Fruit fly (Drosophila melanogaster) Kc167 (cell line): ENCODE results near the gene CG6398.

Experiments used
- Myc ChIP-seq: fragments of >200 bp; optimal IDR thresholded peaks from 2 replicates; lab custom pipeline; 2017; ENCODE audit warnings: missing external identifiers
- Sin3A ChIP-seq: fragments of >200 bp; optimal IDR thresholded peaks from 2 replicates; lab custom pipeline; 2018; ENCODE audit warnings: missing external identifiers
- h ChIP-seq: fragments of >200 bp; optimal IDR thresholded peaks from 3 replicates; lab custom pipeline; 2018; ENCODE audit warnings: missing external identifiers
- insv ChIP-seq: fragments of >200 bp; optimal IDR thresholded peaks from 3 replicates; lab custom pipeline; 2018; ENCODE audit warnings: missing external identifiers
- psq ChIP-seq: fragments of >200 bp; optimal IDR thresholded peaks from 2 replicates; lab custom pipeline; 2017; ENCODE audit warnings: missing external identifiers
- ttk ChIP-seq: sonication (Bioruptor generic); optimal IDR thresholded peaks from 2 replicates; lab custom pipeline; 2017; ENCODE audit warnings: missing external identifiers

The CG6398 gene

dm6 chrX:17833986-17834385 is 3.4 kb downstream of the CG6398 start:
- TF ChIP-seq h (lab: Kevin White, UChicago) (no peak), ttk (no peak), Myc (lab: Kevin White, UChicago) (no peak), insv (lab: Kevin White, UChicago) (no peak), Sin3A (no peak), psq (lab: Kevin White, UChicago) (no peak)

DNA sequence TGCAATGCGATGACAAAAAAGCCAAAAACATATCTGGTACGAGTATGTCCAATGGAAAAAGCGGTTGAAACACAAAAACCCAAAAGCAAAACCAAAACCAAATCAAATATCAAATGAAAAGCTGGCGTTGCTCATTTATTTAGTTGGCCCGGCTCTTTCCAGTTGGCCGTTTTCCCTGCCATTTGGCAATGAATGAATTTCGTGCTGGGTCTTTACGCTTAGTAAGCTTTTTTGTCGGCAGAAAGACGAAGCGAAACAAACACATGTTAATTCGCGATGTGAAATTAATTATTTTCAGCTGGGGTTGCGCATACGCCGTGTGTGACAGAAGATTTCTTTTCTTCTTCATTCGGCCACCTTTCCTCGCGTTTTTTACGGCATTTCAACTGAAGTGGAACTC is 4.1 kb downstream of the CG6398 start:
- TF ChIP-seq insv (lab: Kevin White, UChicago) (no peak), ttk (no peak), h (lab: Kevin White, UChicago) (no peak)

DNA sequence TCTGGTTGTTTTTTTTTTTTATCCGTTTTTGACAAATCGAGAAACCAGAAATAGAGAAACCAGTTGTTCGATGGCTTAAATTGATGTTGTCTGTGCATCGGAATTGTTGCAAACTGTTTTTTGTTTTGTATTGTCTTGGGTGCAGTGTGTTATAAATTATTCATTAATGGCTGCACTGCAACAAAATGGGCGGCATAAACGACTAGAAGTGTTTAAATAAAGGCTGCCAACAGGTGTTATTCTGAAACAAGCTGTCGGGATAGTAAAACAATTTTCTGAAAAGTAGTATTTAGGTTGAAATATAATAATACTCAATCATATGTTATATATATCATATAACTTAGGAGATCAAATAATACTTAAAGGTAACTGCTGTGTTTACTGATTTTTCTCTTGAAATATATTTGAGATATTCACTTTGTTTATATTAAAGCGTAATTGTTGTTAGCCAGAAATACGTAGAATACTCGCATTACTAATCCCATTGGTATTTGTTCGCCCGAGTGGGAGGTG is 5.8 kb downstream of the CG6398 start:
- TF ChIP-seq Myc (lab: Kevin White, UChicago) (no peak), psq (lab: Kevin White, UChicago) (no peak), h (lab: Kevin White, UChicago) (no peak), ttk (no peak), insv (lab: Kevin White, UChicago) (no peak), Sin3A (no peak)

DNA sequence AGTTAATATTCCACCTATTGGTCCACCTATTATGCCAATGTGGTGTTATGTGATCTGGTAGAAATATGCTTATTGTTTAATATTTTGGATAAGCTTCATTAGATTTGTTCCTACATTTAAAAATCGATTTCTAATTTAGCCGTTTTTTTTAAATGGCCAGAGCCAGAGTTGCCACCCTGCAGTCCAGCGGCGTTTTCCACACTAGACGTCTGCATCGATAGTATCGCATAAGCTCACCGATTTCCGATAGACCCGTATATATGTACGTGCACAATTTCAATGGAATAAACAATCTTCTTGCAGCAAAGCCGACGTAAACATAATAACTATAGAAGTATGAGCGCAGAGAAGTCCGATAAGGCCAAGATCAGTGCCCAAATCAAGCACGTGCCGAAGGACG is 11.3 kb downstream of the CG6398 start, which contains the start of gene Taf9:
Gene Taf9 (plus strand): TSS at position 239 of the 400 bp plus-strand sequence.
- TF ChIP-seq psq (lab: Kevin White, UChicago) (no peak), h (lab: Kevin White, UChicago) (no peak), Myc (lab: Kevin White, UChicago) (no peak), ttk (no peak), insv (lab: Kevin White, UChicago) (no peak), Sin3A (no peak)

dm6 chrX:17844623-17845022 is 14.0 kb downstream of the CG6398 start, which contains the start of the genes CG8142 and Ucp4A:
TSS of gene CG8142 (minus strand) at chrX:17844704.
TSS of gene Ucp4A (plus strand) at chrX:17844949.
- TF ChIP-seq Myc (lab: Kevin White, UChicago) (no peak), psq (lab: Kevin White, UChicago) (no peak), Sin3A (no peak), ttk (no peak), h (lab: Kevin White, UChicago) (no peak), insv (lab: Kevin White, UChicago) (no peak)

- TF ChIP-seq Sin3A = no peak
- no peak for TF ChIP-seq ttk
Measured at dm6 chrX:17845820-17846379, 15.3 kb downstream of the CG6398 start.

DNA sequence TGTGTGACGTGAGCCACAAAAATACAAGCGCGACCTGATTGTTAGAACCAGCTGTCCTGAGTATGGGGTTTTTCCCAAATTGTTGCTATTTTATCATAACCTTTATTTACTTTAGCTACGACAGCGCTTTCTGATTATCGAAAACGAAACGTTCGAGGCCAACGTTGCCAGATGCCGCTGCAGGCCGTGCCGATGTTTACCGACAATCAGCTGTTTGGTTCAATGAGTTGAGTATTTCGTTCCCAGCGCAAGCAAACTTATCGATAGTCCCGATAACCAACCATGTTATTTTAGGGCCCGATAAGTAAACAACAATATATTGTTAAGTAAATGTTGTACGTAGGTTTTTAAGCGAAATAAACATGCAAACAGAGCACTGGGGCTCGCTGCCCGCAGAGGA is 19.6 kb downstream of the CG6398 start, which contains the start of the genes CG15814 and Spt7:
Gene CG15814 (minus strand): TSS at position 164 of the 400 bp plus-strand sequence.
Gene Spt7 (plus strand): TSS at position 282 of the 400 bp plus-strand sequence.
- TF ChIP-seq ttk (no peak), psq (lab: Kevin White, UChicago) (no peak), h (lab: Kevin White, UChicago) (peak; percentile 22), Sin3A (no peak)

DNA sequence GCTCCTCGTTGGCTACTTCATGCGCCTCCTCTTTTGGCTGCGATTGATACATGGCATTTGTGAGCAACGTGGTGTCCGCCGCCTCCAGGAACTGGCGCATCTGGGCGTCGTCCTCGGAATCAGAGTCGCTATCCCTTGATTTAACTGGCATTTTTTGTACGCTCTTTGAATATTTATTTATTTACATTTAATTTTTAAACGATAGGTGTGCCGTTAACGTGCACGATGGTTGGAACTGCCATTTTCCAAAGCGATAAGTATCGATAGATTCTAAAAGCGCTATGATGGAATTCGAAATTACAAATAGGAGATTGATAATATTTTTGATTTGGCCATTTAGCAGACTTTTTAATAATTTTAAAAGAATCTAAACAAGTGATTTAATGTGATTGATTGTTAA is 21.8 kb downstream of the CG6398 start, which contains the start of gene CG32554:
Gene CG32554 (minus strand): TSS at position 229 of the 400 bp plus-strand sequence.
- TF ChIP-seq h (lab: Kevin White, UChicago) (no peak), Sin3A (no peak), Myc (lab: Kevin White, UChicago) (no peak), ttk (no peak)

dm6 chrX:17856029-17856428 is 25.4 kb downstream of the CG6398 start, which contains the start of gene Mco4:
TSS of gene Mco4 (minus strand) at chrX:17856129.
- TF ChIP-seq Myc (lab: Kevin White, UChicago) (no peak), h (lab: Kevin White, UChicago) (no peak), insv (lab: Kevin White, UChicago) (no peak), psq (lab: Kevin White, UChicago) (no peak), Sin3A (no peak), ttk (no peak)

DNA sequence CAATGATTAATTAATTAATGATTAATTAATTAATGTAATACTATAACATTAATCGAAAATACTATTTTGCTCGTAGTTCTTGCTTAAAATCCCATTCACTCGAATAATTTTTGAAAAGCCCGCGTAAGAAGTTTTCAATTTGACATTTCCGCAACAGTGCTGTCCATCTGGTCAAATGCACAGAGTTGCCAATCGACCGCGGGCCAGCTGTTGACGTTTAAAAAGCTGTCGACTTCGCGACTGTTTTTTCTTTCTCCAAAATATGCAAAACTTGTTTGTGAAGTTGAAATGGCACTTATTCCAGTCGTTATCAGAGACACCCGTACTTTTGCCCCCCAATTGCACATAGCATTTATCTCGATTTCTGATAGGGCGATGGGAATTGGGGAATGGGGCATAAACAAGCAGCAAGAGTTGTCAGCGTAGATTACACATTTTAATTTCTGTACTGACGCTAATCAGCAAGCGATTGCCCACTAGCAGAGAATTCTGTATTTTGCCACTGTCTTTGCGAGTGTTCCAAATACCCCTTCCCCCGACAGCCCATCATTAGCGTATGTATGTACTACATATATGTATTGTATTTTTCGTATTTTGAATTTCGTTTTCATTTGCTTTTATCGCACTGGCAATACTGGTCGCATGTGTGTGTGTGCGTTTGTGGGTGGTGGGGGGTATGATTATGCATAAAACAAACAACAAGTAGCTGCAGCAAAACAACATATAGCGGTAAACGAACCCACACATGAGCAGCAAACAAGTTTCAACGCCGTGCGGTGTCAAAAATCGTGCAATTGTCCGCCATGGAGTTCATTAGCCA is 26.0 kb downstream of the CG6398 start, which contains the start of gene Srx:
Gene Srx (plus strand): TSS at position 517 of the 820 bp plus-strand sequence.
- TF ChIP-seq Myc (lab: Kevin White, UChicago) (no peak), psq (lab: Kevin White, UChicago) (no peak), insv (lab: Kevin White, UChicago) (no peak), Sin3A (no peak), h (lab: Kevin White, UChicago) (no peak), ttk (no peak)

DNA sequence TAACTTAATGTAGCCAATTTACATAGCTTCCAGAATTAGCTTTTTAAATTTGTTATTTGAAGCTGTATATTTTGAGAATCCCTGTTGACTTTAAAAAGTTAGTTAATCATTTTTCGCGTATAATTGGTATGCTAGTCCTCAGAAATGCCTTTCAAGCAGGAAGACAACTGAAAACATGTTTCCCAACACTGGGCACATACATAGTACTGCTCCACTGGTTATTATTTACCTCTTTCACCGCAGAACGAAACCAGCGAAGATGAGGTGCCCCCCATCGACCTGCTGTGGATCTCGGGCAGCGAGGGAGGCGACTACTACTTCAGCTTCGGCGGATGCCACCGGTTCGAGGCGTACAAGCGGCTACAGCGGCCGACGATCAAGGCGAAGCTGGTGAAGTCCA is 27.2 kb downstream of the CG6398 start:
- TF ChIP-seq Sin3A (no peak), insv (lab: Kevin White, UChicago) (no peak), h (lab: Kevin White, UChicago) (no peak), psq (lab: Kevin White, UChicago) (no peak), ttk (no peak), Myc (lab: Kevin White, UChicago) (no peak)

dm6 chrX:17860711-17861110 is 30.1 kb downstream of the CG6398 start, which contains the start of the genes Arp8 and CG6769:
TSS of gene Arp8 (minus strand) at chrX:17860800.
TSS of gene CG6769 (plus strand) at chrX:17861002.
- no peak for TF ChIP-seq Sin3A
- TF ChIP-seq Myc (lab: Kevin White, UChicago) = no peak
- no peak for TF ChIP-seq h (lab: Kevin White, UChicago)
- no peak for TF ChIP-seq ttk
- no peak for TF ChIP-seq psq (lab: Kevin White, UChicago)
- no peak for TF ChIP-seq insv (lab: Kevin White, UChicago)
